Fruit fly (Drosophila melanogaster) whole organism, prepupa: Measurements from ENCODE around the gene CG18417.

Source experiments
- CG10669 ChIP-seq: fragments of 200-800 bp; sonication (Bioruptor generic); optimal IDR thresholded peaks from 3 replicates; lab custom pipeline; 2018; ENCODE audit warnings: missing biosample characterization, mild to moderate bottlenecking, missing genetic modification characterization, moderate library complexity
- CG11294 ChIP-seq: fragments of 200-800 bp; sonication (Bioruptor generic); IDR thresholded peaks from 2 replicates; pipeline ENCODE4 v1.3.6; 2022; ENCODE audit warnings: missing biosample characterization, missing genetic modification characterization
- CG11762 ChIP-seq: fragments of 200-800 bp; sonication (Bioruptor generic); optimal IDR thresholded peaks from 3 replicates; lab custom pipeline; 2016; ENCODE audit warnings: missing biosample characterization, missing genetic modification characterization; ENCODE audit not compliant: insufficient read depth
- CG11902 ChIP-seq: fragments of 200-800 bp; sonication (Bioruptor generic); optimal IDR thresholded peaks from 3 replicates; lab custom pipeline; 2016; ENCODE audit warnings: missing biosample characterization, missing genetic modification characterization
- CG15336 ChIP-seq: fragments of 200-800 bp; sonication (Bioruptor generic); IDR thresholded peaks from 2 replicates; pipeline ENCODE4 v1.3.6; 2022; ENCODE audit warnings: missing biosample characterization, missing genetic modification characterization
- CG1621 ChIP-seq: fragments of 200-800 bp; sonication (Bioruptor generic); optimal IDR thresholded peaks from 3 replicates; lab custom pipeline; 2018; ENCODE audit warnings: missing biosample characterization, mild to moderate bottlenecking, missing genetic modification characterization
- CG16779 ChIP-seq: fragments of 200-800 bp; sonication (Bioruptor generic); optimal IDR thresholded peaks from 3 replicates; lab custom pipeline; 2017; ENCODE audit warnings: missing biosample characterization, mild to moderate bottlenecking, missing genetic modification characterization
- CG3032 ChIP-seq: fragments of 200-800 bp; optimal IDR thresholded peaks from 2 replicates; lab custom pipeline; 2019; ENCODE audit warnings: missing biosample characterization, mild to moderate bottlenecking, missing genetic modification characterization, moderate library complexity
- CG31627 ChIP-seq: fragments of 200-800 bp; sonication (Bioruptor generic); optimal IDR thresholded peaks from 3 replicates; lab custom pipeline; 2016; ENCODE audit warnings: missing biosample characterization, missing genetic modification characterization
- CG32006 ChIP-seq: fragments of 200-800 bp; sonication (Bioruptor generic); optimal IDR thresholded peaks from 3 replicates; lab custom pipeline; 2017; ENCODE audit warnings: missing biosample characterization, mild to moderate bottlenecking, missing genetic modification characterization
- CG3919 ChIP-seq: fragments of 200-800 bp; sonication (Bioruptor generic); optimal IDR thresholded peaks from 3 replicates; lab custom pipeline; 2016; ENCODE audit warnings: missing biosample characterization, missing genetic modification characterization
- CG4318 ChIP-seq: fragments of 200-800 bp; sonication (Bioruptor generic); optimal IDR thresholded peaks from 3 replicates; lab custom pipeline; 2017; ENCODE audit warnings: missing biosample characterization, mild to moderate bottlenecking, missing genetic modification characterization
- CG6163 ChIP-seq: fragments of 200-800 bp; sonication (Bioruptor generic); IDR thresholded peaks from 3 replicates; pipeline ENCODE4 v1.3.6; 2022; ENCODE audit warnings: missing biosample characterization, missing genetic modification characterization
- CG6808 ChIP-seq: fragments of 200-800 bp; sonication (Bioruptor generic); optimal IDR thresholded peaks from 3 replicates; lab custom pipeline; 2017; ENCODE audit warnings: missing biosample characterization, missing genetic modification characterization, mild to moderate bottlenecking, moderate library complexity, missing genetic modification reagents
- CG6854 ChIP-seq: fragments of 200-800 bp; sonication (Bioruptor generic); optimal IDR thresholded peaks from 2 replicates; lab custom pipeline; 2017; ENCODE audit warnings: missing biosample characterization, mild to moderate bottlenecking, missing genetic modification characterization
- CG7368 ChIP-seq: fragments of 200-800 bp; sonication (Bioruptor generic); optimal IDR thresholded peaks from 3 replicates; lab custom pipeline; 2016; ENCODE audit warnings: missing biosample characterization, missing genetic modification characterization
- CG8119 ChIP-seq: fragments of 200-800 bp; sonication (Bioruptor generic); IDR thresholded peaks from 3 replicates; pipeline ENCODE4 v1.3.6; 2022; ENCODE audit warnings: missing biosample characterization, missing genetic modification characterization
- CG8319 ChIP-seq: fragments of 200-800 bp; sonication (Bioruptor generic); optimal IDR thresholded peaks from 3 replicates; lab custom pipeline; 2016; ENCODE audit warnings: missing biosample characterization, missing genetic modification characterization
- CG8632 ChIP-seq: fragments of 200-800 bp; sonication (Bioruptor generic); optimal IDR thresholded peaks from 3 replicates; lab custom pipeline; 2016; ENCODE audit warnings: missing biosample characterization, missing genetic modification characterization
- Eip75B ChIP-seq: fragments of 200-800 bp; sonication (Bioruptor generic); optimal IDR thresholded peaks from 3 replicates; lab custom pipeline; 2016; ENCODE audit warnings: missing biosample characterization, missing genetic modification characterization
- Eip78C ChIP-seq: fragments of 200-800 bp; sonication (Bioruptor generic); peaks from one replicate; lab custom pipeline; 2016; ENCODE audit warnings: missing biosample characterization, missing genetic modification characterization
- Eip93F ChIP-seq: fragments of 200-800 bp; sonication (Bioruptor generic); optimal IDR thresholded peaks from 2 replicates; lab custom pipeline; 2016; ENCODE audit warnings: missing biosample characterization, mild to moderate bottlenecking, missing genetic modification characterization
- Ets96B ChIP-seq: fragments of 200-800 bp; optimal IDR thresholded peaks from 2 replicates; lab custom pipeline; 2019; ENCODE audit warnings: missing biosample characterization, mild to moderate bottlenecking, missing genetic modification characterization, moderate library complexity
- Gug ChIP-seq: fragments of 200-800 bp; sonication (Bioruptor generic); IDR thresholded peaks from 2 replicates; pipeline ENCODE4 v1.3.6; 2022; ENCODE audit warnings: missing biosample characterization, missing genetic modification characterization
- Hr38 ChIP-seq: sonication (Bioruptor generic); optimal IDR thresholded peaks from 2 replicates; lab custom pipeline; 2016; ENCODE audit warnings: missing biosample characterization, missing genetic modification characterization
- Hr4 ChIP-seq: fragments of 200-800 bp; sonication (Bioruptor generic); optimal IDR thresholded peaks from 3 replicates; lab custom pipeline; 2016; ENCODE audit warnings: missing biosample characterization, missing genetic modification characterization
- Met ChIP-seq: fragments of 200-800 bp; sonication (Bioruptor generic); optimal IDR thresholded peaks from 3 replicates; lab custom pipeline; 2016; ENCODE audit warnings: missing biosample characterization, missing genetic modification characterization
- OdsH ChIP-seq: fragments of 200-800 bp; sonication (Bioruptor generic); optimal IDR thresholded peaks from 3 replicates; lab custom pipeline; 2016; ENCODE audit warnings: missing biosample characterization, missing genetic modification characterization
- Sox102F ChIP-seq: fragments of 200-800 bp; sonication (Bioruptor generic); optimal IDR thresholded peaks from 2 replicates; lab custom pipeline; 2016; ENCODE audit warnings: missing biosample characterization, mild to moderate bottlenecking, missing genetic modification characterization
- Sox15 ChIP-seq: fragments of 200-800 bp; sonication (Bioruptor generic); optimal IDR thresholded peaks from 3 replicates; lab custom pipeline; 2016; ENCODE audit warnings: missing biosample characterization, missing genetic modification characterization
- achi ChIP-seq: fragments of 200-800 bp; sonication (Bioruptor generic); optimal IDR thresholded peaks from 3 replicates; lab custom pipeline; 2016; ENCODE audit warnings: missing biosample characterization, missing genetic modification characterization
- acj6 ChIP-seq: fragments of 200-800 bp; sonication (Bioruptor generic); optimal IDR thresholded peaks from 3 replicates; lab custom pipeline; 2016; ENCODE audit warnings: missing biosample characterization, missing genetic modification characterization
- cyc ChIP-seq: fragments of 200-800 bp; sonication (Bioruptor generic); optimal IDR thresholded peaks from 3 replicates; lab custom pipeline; 2016; ENCODE audit warnings: missing biosample characterization, missing genetic modification characterization
- dac ChIP-seq: fragments of 200-800 bp; sonication (Bioruptor generic); optimal IDR thresholded peaks from 2 replicates; lab custom pipeline; 2017; ENCODE audit warnings: missing biosample characterization, mild to moderate bottlenecking, missing genetic modification characterization
- eg ChIP-seq: fragments of 200-800 bp; sonication (Bioruptor generic); IDR thresholded peaks from 3 replicates; pipeline ENCODE4 v1.3.6; 2022; ENCODE audit warnings: missing biosample characterization, missing genetic modification characterization
- esn ChIP-seq: fragments of 200-800 bp; sonication (Bioruptor generic); optimal IDR thresholded peaks from 2 replicates; lab custom pipeline; 2016; ENCODE audit warnings: missing biosample characterization, mild to moderate bottlenecking, missing genetic modification characterization, moderate library complexity
- fd59A ChIP-seq: fragments of 200-800 bp; sonication (Bioruptor generic); optimal IDR thresholded peaks from 2 replicates; lab custom pipeline; 2017; ENCODE audit warnings: missing biosample characterization, mild to moderate bottlenecking, missing genetic modification characterization, missing genetic modification reagents
- salr ChIP-seq, 2 experiments: fragments of 200-800 bp; sonication (Bioruptor generic); optimal IDR thresholded peaks; 3 replicates each; lab custom pipeline; 2016 to 2018; ENCODE audit warnings: missing biosample characterization in 2 of 2, missing genetic modification characterization in 2 of 2, mild to moderate bottlenecking in 1 of 2
- spab ChIP-seq: fragments of 200-800 bp; sonication (Bioruptor generic); optimal IDR thresholded peaks from 2 replicates; lab custom pipeline; 2017; ENCODE audit warnings: missing biosample characterization, mild to moderate bottlenecking, missing genetic modification characterization, missing genetic modification reagents
- ss ChIP-seq, 2 experiments: fragments of 200-800 bp; sonication (Bioruptor generic); optimal IDR thresholded peaks; 2 replicates in 1 of 2; 3 replicates in 1 of 2; lab custom pipeline; 2017 to 2018; ENCODE audit warnings: mild to moderate bottlenecking in 2 of 2, missing biosample characterization in 2 of 2, missing genetic modification characterization in 2 of 2, moderate library complexity in 1 of 2
- svp ChIP-seq: fragments of 200-800 bp; sonication (Bioruptor generic); peaks from one replicate; lab custom pipeline; 2016; ENCODE audit warnings: missing biosample characterization, missing genetic modification characterization
- vri ChIP-seq: fragments of 200-800 bp; sonication (Bioruptor generic); optimal IDR thresholded peaks from 3 replicates; lab custom pipeline; 2016; ENCODE audit warnings: missing biosample characterization, mild to moderate bottlenecking, missing genetic modification characterization

CG18417 gene

DNA sequence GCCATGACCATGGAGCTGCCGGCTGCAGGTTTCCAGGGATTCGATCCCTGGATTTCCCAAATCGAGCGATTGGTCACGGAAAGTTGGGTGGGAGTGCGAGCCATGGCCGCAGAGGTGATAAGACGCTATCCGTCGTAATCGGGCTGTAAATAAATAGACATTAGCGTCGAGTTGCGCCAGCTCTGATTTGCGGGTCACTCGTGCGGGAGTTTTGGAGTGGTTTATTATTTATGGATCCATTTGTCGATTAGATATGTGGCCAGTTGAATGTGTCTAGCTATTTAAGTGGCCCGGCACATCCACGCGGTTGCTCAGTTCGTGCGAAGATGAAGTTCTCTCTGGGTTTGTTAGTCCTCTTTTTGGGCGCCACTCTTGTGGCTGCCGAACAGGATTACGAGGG lies 1.9 kb upstream of the CG18417 start, which contains the start of gene CG8562:
Gene CG8562 (plus strand): TSS at position 307 of the 400 bp plus-strand sequence.
- TF ChIP-seq Sox102F: no peak
- no peak for TF ChIP-seq ss (GFP tag; optimal IDR thresholded peaks at IDR 0.05; lab: Kevin White, UChicago)
- no peak for TF ChIP-seq CG4318
- TF ChIP-seq Hr38 (GFP tag; lab: Kevin White, UChicago): no peak
- TF ChIP-seq Gug (GFP tag; lab: Robert Waterston, UW): no peak
- no peak for TF ChIP-seq salr (GFP tag; optimal IDR thresholded peaks at IDR 0.05; lab: Kevin White, UChicago)
- no peak for TF ChIP-seq Hr4 (GFP tag; lab: Kevin White, UChicago)
- TF ChIP-seq vri (GFP tag; lab: Kevin White, UChicago): no peak
- no peak for TF ChIP-seq Met (GFP tag; lab: Kevin White, UChicago)
- no peak for TF ChIP-seq Eip93F
- TF ChIP-seq eg: no peak
- TF ChIP-seq achi: no peak
- no peak for TF ChIP-seq CG32006 (GFP tag; lab: Kevin White, UChicago)
- TF ChIP-seq CG11762 (GFP tag; lab: Kevin White, UChicago): no peak
- no peak for TF ChIP-seq CG3032
- no peak for TF ChIP-seq CG11902 (GFP tag; lab: Kevin White, UChicago)

DNA sequence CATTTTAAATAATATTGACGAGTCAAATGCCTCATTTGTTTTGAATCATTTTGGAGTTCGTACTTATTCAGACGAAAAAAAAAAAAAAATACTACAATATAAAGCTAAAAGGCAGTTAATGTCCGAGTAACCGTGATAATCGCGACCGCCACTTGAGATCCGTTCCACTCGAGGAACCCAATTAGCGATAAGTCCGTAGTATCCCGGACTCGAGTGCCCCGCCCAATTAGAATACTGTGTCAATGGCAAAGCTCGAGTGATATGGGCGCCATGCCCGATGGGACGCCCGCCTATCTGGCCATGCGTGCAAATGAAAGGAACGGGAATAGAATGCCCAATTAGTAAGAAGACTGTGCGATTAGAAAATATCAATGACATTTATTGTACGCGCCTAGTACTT lies 2.1 kb downstream of the CG18417 start:
- no peak for TF ChIP-seq CG6854 (GFP tag; lab: Kevin White, UChicago)
- no peak for TF ChIP-seq CG8119 (GFP tag; lab: Robert Waterston, UW)
- no peak for TF ChIP-seq ss (GFP tag; optimal IDR thresholded peaks at IDR 0.05; lab: Kevin White, UChicago)
- no peak for TF ChIP-seq CG11902 (GFP tag; lab: Kevin White, UChicago)
- no peak for TF ChIP-seq Eip75B (GFP tag; lab: Kevin White, UChicago)
- TF ChIP-seq OdsH: no peak
- no peak for TF ChIP-seq dac
- TF ChIP-seq CG11294 (GFP tag; lab: Robert Waterston, UW): no peak
- TF ChIP-seq CG16779 (tag; lab: Kevin White, UChicago): no peak
- no peak for TF ChIP-seq spab (GFP tag; lab: Kevin White, UChicago)
- no peak for TF ChIP-seq Ets96B (tag; lab: Kevin White, UChicago)
- TF ChIP-seq CG6163 (GFP tag; lab: Robert Waterston, UW): no peak
- no peak for TF ChIP-seq CG6808 (GFP tag; lab: Kevin White, UChicago)
- no peak for TF ChIP-seq CG15336 (GFP tag; lab: Robert Waterston, UW)
- no peak for TF ChIP-seq CG11762 (GFP tag; lab: Kevin White, UChicago)
- no peak for TF ChIP-seq cyc
- no peak for TF ChIP-seq CG8632 (GFP tag; lab: Kevin White, UChicago)
- TF ChIP-seq CG1621: no peak
- no peak for TF ChIP-seq acj6
- TF ChIP-seq esn (GFP tag; lab: Kevin White, UChicago): no peak

DNA sequence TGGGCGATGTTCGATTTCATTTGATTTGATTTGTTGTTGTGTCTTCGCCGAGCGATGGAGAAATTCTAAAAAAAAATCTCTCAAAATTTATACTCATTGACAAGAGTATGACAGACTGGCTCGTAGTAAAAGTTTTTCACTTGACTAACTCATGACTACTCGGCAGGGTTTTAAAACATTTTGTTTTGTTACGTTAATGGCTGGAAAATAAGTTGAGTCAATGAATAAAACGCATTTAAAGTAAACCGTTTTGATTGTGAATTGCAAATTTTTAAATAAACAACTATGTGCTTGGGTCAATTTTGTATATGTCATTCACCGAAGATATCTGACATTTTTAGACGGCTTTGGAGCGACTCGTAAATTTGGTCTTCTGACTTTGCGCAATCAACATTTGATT lies 4.2 kb downstream of the CG18417 start, which contains the start of gene CG8560:
Gene CG8560 (minus strand): TSS at position 101 of the 400 bp plus-strand sequence.
- no peak for TF ChIP-seq CG31627 (GFP tag; lab: Kevin White, UChicago)
- TF ChIP-seq spab (GFP tag; lab: Kevin White, UChicago): no peak
- TF ChIP-seq Eip78C (GFP tag; lab: Kevin White, UChicago): no peak
- no peak for TF ChIP-seq fd59A (GFP tag; lab: Kevin White, UChicago)
- TF ChIP-seq CG7368 (GFP tag; lab: Kevin White, UChicago): no peak
- TF ChIP-seq CG8319 (GFP tag; lab: Kevin White, UChicago): no peak
- no peak for TF ChIP-seq svp (GFP tag; lab: Kevin White, UChicago)
- TF ChIP-seq vri (GFP tag; lab: Kevin White, UChicago): no peak
- no peak for TF ChIP-seq Hr4 (GFP tag; lab: Kevin White, UChicago)
- TF ChIP-seq CG10669: no peak
- TF ChIP-seq CG3919: no peak
- no peak for TF ChIP-seq Hr38 (GFP tag; lab: Kevin White, UChicago)
- no peak for TF ChIP-seq acj6
- TF ChIP-seq Eip93F: no peak
- no peak for TF ChIP-seq achi
- TF ChIP-seq salr (GFP tag; optimal IDR thresholded peaks at IDR 0.05; lab: Kevin White, UChicago): no peak
- TF ChIP-seq dac: no peak
- TF ChIP-seq CG11902 (GFP tag; lab: Kevin White, UChicago): no peak
- TF ChIP-seq Sox15 (GFP tag; lab: Kevin White, UChicago): no peak
- TF ChIP-seq CG3032: no peak
